Worm (Caenorhabditis elegans) whole organism, late embryonic: ENCODE data around the gene cyn-11.

Experiments
- C08G9.2 ChIP-seq: sonication (generic microtip); optimal IDR thresholded peaks from 2 replicates; lab custom pipeline; 2016; ENCODE audit warnings: mild to moderate bottlenecking, missing genetic modification characterization, moderate library complexity, missing compliant biosample characterization
- C38D4.7 ChIP-seq: fragments of 200-800 bp; sonication (Bioruptor generic); optimal IDR thresholded peaks from 2 replicates; lab custom pipeline; 2018; ENCODE audit warnings: mild to moderate bottlenecking, missing genetic modification characterization, moderate library complexity, missing compliant biosample characterization
- K02D7.2 ChIP-seq: sonication (generic microtip); optimal IDR thresholded peaks from 2 replicates; lab custom pipeline; 2017; ENCODE audit warnings: mild to moderate bottlenecking, missing genetic modification characterization, missing compliant biosample characterization
- Y22D7AL.16 ChIP-seq: sonication (generic microtip); optimal IDR thresholded peaks from 2 replicates; lab custom pipeline; 2016; ENCODE audit warnings: missing genetic modification characterization, missing compliant biosample characterization
- ahr-1 ChIP-seq: sonication (generic microtip); optimal IDR thresholded peaks from 2 replicates; lab custom pipeline; 2016; ENCODE audit warnings: missing genetic modification characterization, missing compliant biosample characterization
- ceh-18 ChIP-seq: sonication (generic microtip); optimal IDR thresholded peaks from 2 replicates; lab custom pipeline; 2016; ENCODE audit warnings: missing genetic modification characterization, missing compliant biosample characterization
- ceh-19 ChIP-seq: fragments of 200-800 bp; sonication (Bioruptor generic); optimal IDR thresholded peaks from 2 replicates; lab custom pipeline; 2018; ENCODE audit warnings: mild to moderate bottlenecking, missing genetic modification characterization, missing compliant biosample characterization
- ceh-22 ChIP-seq: sonication (generic microtip); optimal IDR thresholded peaks from 2 replicates; lab custom pipeline; 2017; ENCODE audit warnings: missing biosample characterization, missing genetic modification characterization
- ceh-30 ChIP-seq: fragments of 150-350 bp; optimal IDR thresholded peaks from 2 replicates; lab custom pipeline; 2014; ENCODE audit warnings: missing biosample characterization, missing genetic modification characterization
- ceh-34 ChIP-seq: sonication (generic microtip); optimal IDR thresholded peaks from 2 replicates; lab custom pipeline; 2016; ENCODE audit warnings: mild to moderate bottlenecking, missing genetic modification characterization, missing compliant biosample characterization
- ceh-45 ChIP-seq: fragments of 200-800 bp; sonication (Bioruptor generic); IDR thresholded peaks from 2 replicates; pipeline ENCODE4 v1.3.6; 2022; ENCODE audit warnings: missing genetic modification reagents, missing genetic modification characterization, missing compliant biosample characterization
- ceh-48 ChIP-seq: sonication (generic microtip); optimal IDR thresholded peaks from 2 replicates; lab custom pipeline; 2016; ENCODE audit warnings: missing genetic modification characterization, inconsistent platforms, missing compliant biosample characterization
- che-1 ChIP-seq: sonication (generic microtip); optimal IDR thresholded peaks from 2 replicates; lab custom pipeline; 2016; ENCODE audit warnings: mild to moderate bottlenecking, missing genetic modification characterization, missing compliant biosample characterization
- elt-2 ChIP-seq: sonication (generic microtip); optimal IDR thresholded peaks from 2 replicates; lab custom pipeline; 2016; ENCODE audit warnings: missing genetic modification reagents, missing genetic modification characterization, missing compliant biosample characterization
- elt-4 ChIP-seq: sonication (generic microtip); optimal IDR thresholded peaks from 2 replicates; lab custom pipeline; 2016; ENCODE audit warnings: missing genetic modification characterization, missing compliant biosample characterization
- eyg-1 ChIP-seq: sonication (generic microtip); optimal IDR thresholded peaks from 2 replicates; lab custom pipeline; 2016; ENCODE audit warnings: missing genotype, missing genetic modification characterization, missing compliant biosample characterization
- fax-1 ChIP-seq: sonication (generic microtip); optimal IDR thresholded peaks from 2 replicates; lab custom pipeline; 2016; ENCODE audit warnings: missing genotype, missing genetic modification characterization, missing compliant biosample characterization
- hlh-13 ChIP-seq: fragments of 200-800 bp; sonication (Bioruptor generic); optimal IDR thresholded peaks from 2 replicates; lab custom pipeline; 2018; ENCODE audit warnings: mild to moderate bottlenecking, missing genetic modification characterization, missing compliant biosample characterization
- hlh-15 ChIP-seq: sonication (generic microtip); optimal IDR thresholded peaks from 2 replicates; lab custom pipeline; 2016; ENCODE audit warnings: missing genetic modification characterization, missing compliant biosample characterization
- hlh-8 ChIP-seq: sonication (generic microtip); optimal IDR thresholded peaks from 2 replicates; lab custom pipeline; 2016; ENCODE audit warnings: missing genotype, missing genetic modification characterization, missing compliant biosample characterization
- lin-11 ChIP-seq: fragments of 200-800 bp; sonication (Bioruptor generic); optimal IDR thresholded peaks from 2 replicates; lab custom pipeline; 2018; ENCODE audit warnings: mild to moderate bottlenecking, missing genetic modification characterization, missing compliant biosample characterization
- madf-2 ChIP-seq: sonication (generic microtip); optimal IDR thresholded peaks from 2 replicates; lab custom pipeline; 2017; ENCODE audit warnings: missing genetic modification characterization, missing compliant biosample characterization
- nhr-232 ChIP-seq: sonication (generic microtip); optimal IDR thresholded peaks from 2 replicates; lab custom pipeline; 2016; ENCODE audit warnings: missing genetic modification characterization, missing compliant biosample characterization
- pat-9 ChIP-seq: fragments of 200-800 bp; sonication (Bioruptor generic); optimal IDR thresholded peaks from 2 replicates; lab custom pipeline; 2018; ENCODE audit warnings: mild to moderate bottlenecking, missing genetic modification characterization, moderate library complexity, missing compliant biosample characterization
- pax-1 ChIP-seq: fragments of 150-350 bp; optimal IDR thresholded peaks from 2 replicates; lab custom pipeline; 2014; ENCODE audit warnings: missing biosample characterization, missing genetic modification characterization
- pha-2 ChIP-seq: sonication (generic microtip); optimal IDR thresholded peaks from 2 replicates; lab custom pipeline; 2017; ENCODE audit warnings: mild to moderate bottlenecking, missing genetic modification characterization, missing compliant biosample characterization
- pha-4 ChIP-seq: fragments of 150-350 bp; optimal IDR thresholded peaks from 2 replicates; lab custom pipeline; 2018; ENCODE audit warnings: missing biosample characterization, missing genetic modification reagents, missing genetic modification characterization
- pqm-1 ChIP-seq: sonication (generic microtip); optimal IDR thresholded peaks from 2 replicates; lab custom pipeline; 2016; ENCODE audit warnings: missing genetic modification characterization, missing compliant biosample characterization
- ref-2 ChIP-seq: sonication (generic microtip); optimal IDR thresholded peaks from 2 replicates; lab custom pipeline; 2016; ENCODE audit warnings: missing genetic modification characterization, missing compliant biosample characterization
- rnt-1 ChIP-seq: sonication (generic microtip); optimal IDR thresholded peaks from 2 replicates; lab custom pipeline; 2016; ENCODE audit warnings: missing genetic modification characterization, missing compliant biosample characterization
- sdc-2 ChIP-seq: sonication (generic microtip); optimal IDR thresholded peaks from 2 replicates; lab custom pipeline; 2016; ENCODE audit warnings: missing genotype, missing genetic modification characterization, missing compliant biosample characterization
- sox-4 ChIP-seq: sonication (generic microtip); optimal IDR thresholded peaks from 2 replicates; lab custom pipeline; 2017; ENCODE audit warnings: mild to moderate bottlenecking, missing genetic modification characterization, inconsistent platforms, missing compliant biosample characterization
- tbx-2 ChIP-seq: sonication (generic microtip); optimal IDR thresholded peaks from 2 replicates; lab custom pipeline; 2016; ENCODE audit warnings: missing genetic modification characterization, missing compliant biosample characterization
- unc-3 ChIP-seq, 2 experiments: fragments of 200-800 bp in 1 of 2; sonication (Bioruptor generic) in 1 of 2; sonication (generic microtip) in 1 of 2; conservative IDR thresholded peaks in 1 of 2; optimal IDR thresholded peaks in 1 of 2; 2 replicates each; pipeline versions ENCODE4 v1.3.6 to Lab custom; 2016 to 2022; ENCODE audit warnings: missing compliant biosample characterization in 2 of 2, missing genetic modification characterization in 2 of 2, missing genetic modification reagents in 1 of 2
- unc-55 ChIP-seq: sonication (generic microtip); optimal IDR thresholded peaks from 2 replicates; lab custom pipeline; 2017; ENCODE audit warnings: missing biosample characterization, missing genetic modification reagents, missing genetic modification characterization
- unc-86 ChIP-seq: sonication (generic microtip); optimal IDR thresholded peaks from 2 replicates; lab custom pipeline; 2016; ENCODE audit warnings: missing genetic modification characterization, missing compliant biosample characterization
- zip-5 ChIP-seq: sonication (generic microtip); optimal IDR thresholded peaks from 2 replicates; lab custom pipeline; 2016; ENCODE audit warnings: missing genetic modification characterization, missing compliant biosample characterization

Gene cyn-11

DNA sequence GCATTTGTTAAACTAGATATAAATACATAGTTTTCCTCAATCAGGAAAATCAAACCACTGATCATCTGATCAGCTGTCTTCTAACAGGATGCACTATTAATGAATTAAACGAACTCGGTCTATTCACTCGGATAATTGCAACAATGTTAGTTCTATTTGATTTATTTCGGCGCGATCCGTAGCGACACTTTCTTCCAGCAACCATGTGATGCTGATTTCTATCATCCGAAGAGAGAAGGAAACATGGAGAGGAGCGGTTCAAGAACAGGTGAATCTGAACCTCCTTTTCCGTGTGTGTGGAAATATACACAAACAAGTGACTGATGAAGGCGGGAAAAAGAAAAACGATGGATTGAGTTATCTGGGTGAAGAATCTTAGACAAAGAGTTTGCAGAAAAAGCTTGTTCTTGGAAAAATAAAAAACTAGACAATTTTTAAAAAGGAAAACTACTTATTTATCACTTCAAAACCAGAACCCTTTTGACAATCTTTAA is 15.7 kb upstream of the cyn-11 start:
- TF ChIP-seq Y22D7AL.16 (tag; lab: Kevin White, UChicago), result no peak
- no peak for TF ChIP-seq elt-4 (tag; lab: Kevin White, UChicago)
- no peak for TF ChIP-seq sdc-2 (tag; lab: Kevin White, UChicago)
- TF ChIP-seq pat-9 (tag; lab: Kevin White, UChicago), result no peak
- no peak for TF ChIP-seq ceh-34
- no peak for TF ChIP-seq K02D7.2 (tag; lab: Kevin White, UChicago)

DNA sequence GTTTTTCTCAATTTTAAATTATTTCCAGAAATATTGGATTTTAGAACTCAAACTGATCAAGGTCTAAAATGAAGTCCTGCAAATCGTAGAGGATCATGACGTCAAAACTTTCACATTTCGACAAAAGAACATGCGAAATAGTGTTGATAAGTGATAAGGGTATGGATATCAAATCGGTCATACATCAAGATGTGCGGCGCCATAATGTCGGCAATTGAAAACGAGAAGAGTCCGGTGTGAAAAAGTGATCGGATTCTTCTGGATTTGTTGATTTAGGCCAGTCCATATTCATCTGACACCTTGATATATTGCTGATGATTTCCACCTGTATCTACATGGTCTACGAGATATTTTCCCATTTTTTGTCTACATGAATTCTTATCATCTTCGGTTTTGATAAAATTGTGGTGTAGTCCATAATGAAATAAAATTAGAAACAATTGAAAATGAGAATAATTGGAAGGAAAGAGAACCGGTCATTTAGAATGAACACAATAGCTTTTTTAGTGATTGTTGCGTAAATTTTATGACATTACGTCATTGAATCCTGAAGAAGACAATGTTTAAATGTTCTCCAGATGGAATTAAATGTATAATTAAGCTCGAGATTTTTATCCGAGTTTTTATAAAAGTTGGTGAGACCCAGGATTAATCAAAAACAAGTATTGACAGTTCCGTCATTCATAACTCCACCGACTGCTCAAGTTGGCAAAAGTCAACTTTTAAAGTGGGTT is 15.0 kb upstream of the cyn-11 start:
- no peak for TF ChIP-seq eyg-1 (tag; lab: Kevin White, UChicago)
- TF ChIP-seq hlh-15 (tag; lab: Kevin White, UChicago), result no peak
- no peak for TF ChIP-seq C08G9.2 (tag; lab: Kevin White, UChicago)
- no peak for TF ChIP-seq che-1 (tag; lab: Kevin White, UChicago)
- TF ChIP-seq pha-2 (tag; lab: Kevin White, UChicago), result no peak
- no peak for TF ChIP-seq C38D4.7
- TF ChIP-seq ceh-45 (GFP tag; lab: Robert Waterston, UW), result no peak
- no peak for TF ChIP-seq unc-86 (tag; lab: Kevin White, UChicago)
- no peak for TF ChIP-seq elt-2
- TF ChIP-seq madf-2, result no peak
- TF ChIP-seq pqm-1 (tag; lab: Kevin White, UChicago), result no peak
- no peak for TF ChIP-seq lin-11 (tag; lab: Kevin White, UChicago)
- no peak for TF ChIP-seq nhr-232 (tag; lab: Kevin White, UChicago)
- TF ChIP-seq pha-4 (tag; lab: Kevin White, UChicago), result no peak
- TF ChIP-seq unc-3 (GFP tag; conservative IDR thresholded peaks at IDR 0.05; lab: Robert Waterston, UW), result no peak
- TF ChIP-seq unc-3 (tag; optimal IDR thresholded peaks at IDR 0.05; lab: Kevin White, UChicago), result no peak
- no peak for TF ChIP-seq K02D7.2 (tag; lab: Kevin White, UChicago)
- no peak for TF ChIP-seq rnt-1 (tag; lab: Kevin White, UChicago)
- no peak for TF ChIP-seq ceh-48
- TF ChIP-seq tbx-2 (tag; lab: Kevin White, UChicago), result no peak
- no peak for TF ChIP-seq sox-4 (tag; lab: Kevin White, UChicago)

DNA sequence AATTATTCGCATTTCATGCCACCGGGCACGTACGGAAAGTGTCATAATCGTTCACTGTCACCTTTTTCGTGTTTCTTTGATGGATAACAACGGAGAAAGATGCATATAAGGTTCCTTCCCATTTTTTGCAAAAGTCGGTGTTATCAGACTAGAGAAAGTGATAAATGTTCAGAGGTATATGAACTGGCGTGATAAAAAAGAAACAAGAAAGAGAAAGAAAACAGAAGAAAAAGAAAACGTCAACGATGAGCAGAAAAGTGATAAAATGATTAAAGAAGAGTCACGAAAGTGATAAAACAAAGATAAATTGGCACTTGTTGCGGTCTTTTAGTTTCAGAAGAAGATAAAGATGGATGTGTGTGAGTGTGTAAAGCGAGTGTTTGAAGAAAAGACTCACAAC is 14.2 kb upstream of the cyn-11 start:
- TF ChIP-seq elt-2, result peak; percentile 51
- TF ChIP-seq pha-2 (tag; lab: Kevin White, UChicago), result no peak
- no peak for TF ChIP-seq ahr-1 (tag; lab: Kevin White, UChicago)

DNA sequence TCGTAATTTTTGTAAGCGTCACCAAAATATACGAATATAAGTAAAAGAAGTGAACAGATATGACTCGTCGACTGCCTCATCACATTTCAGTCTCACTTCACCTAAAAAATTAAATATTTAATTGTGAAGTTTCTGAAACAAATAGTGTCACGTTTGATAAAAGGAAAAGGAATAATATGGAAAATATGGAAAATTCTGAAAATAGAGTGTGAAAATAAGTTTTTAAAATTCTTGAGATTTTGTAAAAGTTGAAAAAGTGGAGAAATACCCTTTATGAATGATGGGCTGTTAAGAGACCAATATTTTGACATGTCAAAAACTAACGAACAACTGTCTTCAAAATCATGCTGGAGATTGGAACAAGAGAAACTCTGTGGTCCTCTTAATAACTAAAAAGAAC is 10.6 kb upstream of the cyn-11 start, which contains the start of gene T01B7.9:
TSS of gene T01B7.9 (minus strand) at position 101 of the 400 bp plus-strand sequence.
- no peak for TF ChIP-seq madf-2
- TF ChIP-seq ref-2, result no peak
- TF ChIP-seq sox-4 (tag; lab: Kevin White, UChicago), result no peak
- no peak for TF ChIP-seq ceh-22
- TF ChIP-seq ceh-45 (GFP tag; lab: Robert Waterston, UW), result no peak
- no peak for TF ChIP-seq hlh-8 (tag; lab: Kevin White, UChicago)
- no peak for TF ChIP-seq fax-1
- no peak for TF ChIP-seq K02D7.2 (tag; lab: Kevin White, UChicago)
- TF ChIP-seq ceh-48, result no peak

DNA sequence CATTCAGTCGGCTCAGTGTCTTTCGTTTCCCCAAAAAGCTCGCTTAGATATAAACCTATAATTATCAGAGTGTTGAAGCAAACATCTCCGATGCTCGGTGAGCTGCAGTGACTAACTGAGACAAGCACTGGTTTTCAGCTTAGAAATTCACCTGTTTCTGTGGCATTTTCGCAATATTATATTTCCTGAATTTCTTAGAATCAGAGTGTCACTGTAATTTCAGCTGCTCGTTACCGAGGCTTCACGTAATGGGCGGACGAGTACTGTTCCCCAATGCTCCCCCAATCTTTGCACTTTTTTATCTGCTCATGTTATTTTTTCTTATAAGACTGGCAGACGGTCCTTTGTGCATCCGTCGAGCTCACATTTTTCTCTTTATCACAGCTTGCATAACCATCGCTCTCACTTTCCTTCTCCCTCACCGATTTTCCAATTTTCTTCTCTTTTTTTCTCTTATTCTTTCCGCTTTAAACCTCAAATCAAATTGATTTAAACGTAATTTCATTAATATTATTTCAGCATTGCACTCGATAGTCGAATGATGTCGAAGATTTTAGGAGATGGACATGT is 6.0 kb upstream of the cyn-11 start, which contains the start of gene trcs-2:
TSS of gene trcs-2 (plus strand) at position 520 of the 570 bp plus-strand sequence.
- TF ChIP-seq madf-2 (no peak), pax-1 (no peak), ref-2 (no peak), ceh-30 (no peak), ceh-34 (no peak), unc-86 (tag; lab: Kevin White, UChicago) (no peak), hlh-13 (GFP tag; lab: Kevin White, UChicago) (no peak), ceh-19 (GFP tag; lab: Kevin White, UChicago) (no peak), ceh-18 (tag; lab: Kevin White, UChicago) (no peak), zip-5 (tag; lab: Kevin White, UChicago) (no peak), unc-55 (GFP tag; lab: Kevin White, UChicago) (no peak)
